Worm (Caenorhabditis elegans): ENCODE data around the gene npr-42.

Gene npr-42

DNA sequence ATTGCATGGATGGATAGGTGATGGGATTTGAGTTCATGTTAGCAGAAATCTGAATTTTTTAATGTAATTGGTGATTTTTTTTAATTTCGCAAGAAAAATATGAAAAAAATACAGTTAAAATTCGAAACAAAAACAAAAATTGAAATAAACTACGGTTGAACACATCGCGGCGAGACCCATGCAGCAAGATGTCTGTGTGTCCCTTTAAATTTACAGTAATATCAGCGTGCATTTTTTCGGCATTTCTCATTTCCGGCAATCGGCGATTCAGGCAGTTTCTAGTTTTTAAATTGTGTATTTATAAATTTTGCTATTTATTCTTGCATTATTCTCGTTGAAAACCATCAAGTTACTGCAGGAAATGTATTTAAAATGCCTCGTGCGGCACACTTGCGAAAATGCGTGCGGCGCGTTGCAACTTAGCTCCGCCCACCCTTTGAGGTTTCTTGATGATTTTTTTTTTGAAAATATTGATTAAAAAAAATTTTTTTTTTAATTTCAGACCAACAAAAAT lies 38.2 kb upstream of the npr-42 start, which contains the start of the genes fbxc-44 and C16A11.2 (continued):
- TF ChIP-seq ZK185.1 (tag; optimal IDR thresholded peaks at IDR 0.05; ENCODE audit: poor library complexity, severe bottlenecking) (no peak), zfh-2 (GFP tag; conservative IDR thresholded peaks at IDR 0.05) (no peak), rec-8 (tag; optimal IDR thresholded peaks at IDR 0.05) (peak in 1 of 2 experiments; percentile 6), ceh-79 (tag; optimal IDR thresholded peaks at IDR 0.05) (no peak), sdz-38 (tag; optimal IDR thresholded peaks at IDR 0.05) (no peak), F22D6.2 (tag; optimal IDR thresholded peaks at IDR 0.05) (no peak), ceh-40 (GFP tag; IDR thresholded peaks at IDR 0.05) (no peak), bed-1 (GFP tag; IDR thresholded peaks at IDR 0.05) (no peak), somi-1 (GFP tag; optimal IDR thresholded peaks at IDR 0.05) (no peak), ceh-91 (GFP tag; IDR thresholded peaks at IDR 0.05) (peak; percentile 59; the same call in 1 of the 2 replicates), unc-130 (GFP tag; optimal IDR thresholded peaks at IDR 0.05) (peak; percentile 31), mcd-1 (GFP tag; IDR thresholded peaks at IDR 0.05) (peak; percentile 52; the same call in 1 of the 2 replicates), let-526 (GFP tag; IDR thresholded peaks at IDR 0.05) (no peak), F55B11.4 (tag; optimal IDR thresholded peaks at IDR 0.05; ENCODE audit: borderline replicate concordance, insufficient read depth) (no peak), ztf-6 (GFP tag; IDR thresholded peaks at IDR 0.05) (no peak), snpc-1.1 (tag; optimal IDR thresholded peaks at IDR 0.05; ENCODE audit: insufficient read depth) (no peak), egl-44 (GFP tag; IDR thresholded peaks at IDR 0.05) (no peak), ztf-22 (GFP tag; optimal IDR thresholded peaks at IDR 0.05) (no peak), Y56A3A.18 (GFP tag; IDR thresholded peaks at IDR 0.05) (no peak), B0019.2 (GFP tag; conservative IDR thresholded peaks at IDR 0.05) (no peak), snpc-4 (GFP tag; optimal IDR thresholded peaks at IDR 0.05) (no peak), snpc-4 (tag; optimal IDR thresholded peaks at IDR 0.05) (peak in 2 of 4 experiments; percentile 4 to 57), ceh-27 (GFP tag; optimal IDR thresholded peaks at IDR 0.05) (no peak), ceh-58 (GFP tag; IDR thresholded peaks at IDR 0.05) (no peak), K12H6.12 (tag; optimal IDR thresholded peaks at IDR 0.05) (no peak), F10E7.11 (tag; optimal IDR thresholded peaks at IDR 0.05) (no peak), bed-2 (GFP tag; IDR thresholded peaks at IDR 0.05) (no peak), Y53F4B.3 (GFP tag; IDR thresholded peaks at IDR 0.05) (no peak), ccch-3 (GFP tag; optimal IDR thresholded peaks at IDR 0.05) (no peak), snpc-1.3 (tag; optimal IDR thresholded peaks at IDR 0.05; ENCODE audit: insufficient read depth) (peak; percentile 17), hlh-26 (GFP tag; conservative IDR thresholded peaks at IDR 0.05) (no peak), T07F8.4 (tag; optimal IDR thresholded peaks at IDR 0.05) (no peak), hmg-1.2 (GFP tag; IDR thresholded peaks at IDR 0.05) (no peak; the same call in 1 of the 2 replicates), ceh-100 (GFP tag; IDR thresholded peaks at IDR 0.05) (peak; percentile 24; the same call in 1 of the 2 replicates), tlf-1 (GFP tag; optimal IDR thresholded peaks at IDR 0.05) (peak; percentile 39), repo-1 (tag; optimal IDR thresholded peaks at IDR 0.05) (no peak), tbp1 (GFP tag; optimal IDR thresholded peaks at IDR 0.05) (peak; percentile 26), lag-1 (GFP tag; IDR thresholded peaks at IDR 0.05) (no peak), atf-7 (tag; optimal IDR thresholded peaks at IDR 0.05) (no peak), lir-1 (GFP tag; conservative IDR thresholded peaks at IDR 0.05) (no peak), mel-28 (tag; optimal IDR thresholded peaks at IDR 0.05; ENCODE audit: borderline replicate concordance) (no peak), madf-8 (GFP tag; conservative IDR thresholded peaks at IDR 0.05) (peak; percentile 83), Y53G8AR.9 (GFP tag; conservative IDR thresholded peaks at IDR 0.05) (no peak), F23B12.7 (tag; optimal IDR thresholded peaks at IDR 0.05; ENCODE audit: insufficient read depth) (peak; percentile 24), ama-1 (optimal IDR thresholded peaks at IDR 0.05) (no peak), ama-1 (GFP tag; optimal IDR thresholded peaks at IDR 0.05) (no peak)

Measured in whole organism, young adult.